Worm (Caenorhabditis elegans) whole organism, early embryonic: ENCODE data around the gene act-2.

Experiments used
- B0310.2 ChIP-seq: sonication (generic microtip); optimal IDR thresholded peaks from 2 replicates; lab custom pipeline; 2016; ENCODE audit warnings: mild to moderate bottlenecking, missing genetic modification characterization, missing compliant biosample characterization
- ama-1 ChIP-seq: fragments of 150-350 bp; optimal IDR thresholded peaks from 2 replicates; lab custom pipeline; 2014
- ceh-36 ChIP-seq: sonication (generic microtip); optimal IDR thresholded peaks from 2 replicates; lab custom pipeline; 2016; ENCODE audit warnings: missing genetic modification characterization, inconsistent platforms, missing compliant biosample characterization
- flt-1 ChIP-seq: fragments of 200-800 bp; sonication (Bioruptor generic); IDR thresholded peaks from 2 replicates; pipeline ENCODE4 v1.3.6; 2022; ENCODE audit warnings: missing genetic modification characterization, missing compliant biosample characterization
- hnd-1 ChIP-seq: sonication (generic microtip); optimal IDR thresholded peaks from 2 replicates; lab custom pipeline; 2016; ENCODE audit warnings: missing genetic modification characterization, missing compliant biosample characterization
- sea-1 ChIP-seq: fragments of 200-800 bp; sonication (Bioruptor generic); conservative IDR thresholded peaks from 2 replicates; pipeline ENCODE4 v1.3.6; 2022; ENCODE audit warnings: missing genetic modification characterization, missing compliant biosample characterization
- tra-4 ChIP-seq: sonication (generic microtip); optimal IDR thresholded peaks from 2 replicates; lab custom pipeline; 2017; ENCODE audit warnings: missing genetic modification characterization, missing compliant biosample characterization

DNA sequence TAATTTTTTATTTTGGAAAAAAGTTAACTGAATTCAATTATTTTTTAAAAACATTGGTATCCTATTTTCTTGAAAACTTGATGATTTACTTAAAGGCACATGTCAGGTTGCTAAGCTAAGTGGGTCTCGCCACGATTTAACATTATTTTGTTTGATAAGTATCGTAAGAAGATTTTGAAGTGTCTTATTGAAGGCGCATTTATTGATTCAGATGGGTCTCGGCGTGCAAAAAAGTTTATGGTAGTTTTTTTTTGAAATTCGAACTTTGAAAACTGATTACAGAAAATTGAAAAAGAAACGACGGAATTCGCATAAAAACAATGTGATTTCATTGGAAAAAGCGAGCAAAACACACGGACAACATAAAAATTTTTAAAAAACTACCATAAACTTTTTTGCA, 5.0 kb upstream of the act-2 start:
- TF ChIP-seq B0310.2 (no peak), tra-4 (tag; lab: Kevin White, UChicago) (no peak), ceh-36 (tag; lab: Kevin White, UChicago) (no peak), ama-1 (lab: Kevin White, UChicago) (no peak), sea-1 (GFP tag; lab: Robert Waterston, UW) (no peak), hnd-1 (tag; lab: Kevin White, UChicago) (no peak), flt-1 (GFP tag; lab: Robert Waterston, UW) (no peak)
